Fruit fly (Drosophila melanogaster): ENCODE results near the gene CG44329.
A peak's percentile ranks its signal among the peaks of the same experiment; 100 is the strongest.

CG44329 gene

dm6 chrX:5781520-5781919 is 31.3 kb downstream of the CG44329 start, which contains the start of gene CG3108:
TSS of gene CG3108 (minus strand) at chrX:5781620.
- no peak for TF ChIP-seq noc (tag; optimal IDR thresholded peaks at IDR 0.05)

dm6 chrX:5776547-5776946 is 36.2 kb downstream of the CG44329 start, which contains the start of gene CG42264:
TSS of gene CG42264 (minus strand) at chrX:5776647.
- TF ChIP-seq noc (tag; optimal IDR thresholded peaks at IDR 0.05): no peak

dm6 chrX:5772409-5772808 is 40.4 kb downstream of the CG44329 start:
- no peak for TF ChIP-seq noc (tag; optimal IDR thresholded peaks at IDR 0.05)

dm6 chrX:5770730-5771181 is 42.0 kb downstream of the CG44329 start, which contains the start of gene CG3097:
TSS of gene CG3097 (minus strand) at chrX:5770780.
- TF ChIP-seq noc (tag; optimal IDR thresholded peaks at IDR 0.05): no peak

- no peak for TF ChIP-seq noc (tag; optimal IDR thresholded peaks at IDR 0.05)
Measured at dm6 chrX:5768602-5769251, 44.0 kb downstream of the CG44329 start.

- TF ChIP-seq noc (tag; optimal IDR thresholded peaks at IDR 0.05): no peak
Measured at dm6 chrX:5766732-5767131, 46.0 kb downstream of the CG44329 start.

- TF ChIP-seq noc (tag; optimal IDR thresholded peaks at IDR 0.05): peak; percentile 46
Measured at dm6 chrX:5764001-5764892, 48.5 kb downstream of the CG44329 start, which contains the start of the genes MAPk-Ak2 and CG42699. TSS of gene MAPk-Ak2 (minus strand) at chrX:5764203. TSS of gene CG42699 (plus strand) at chrX:5764553.

- TF ChIP-seq noc (tag; optimal IDR thresholded peaks at IDR 0.05): no peak
Measured at dm6 chrX:5763443-5764000, 49.3 kb downstream of the CG44329 start.
